Worm (Caenorhabditis elegans) whole organism, L4/young adult: ENCODE measurements around the gene F33G12.3.

Experiments
- W03F9.2 ChIP-seq: fragments of 150-350 bp; optimal IDR thresholded peaks from 2 replicates; lab custom pipeline; 2014; ENCODE audit warnings: missing biosample characterization, missing genetic modification characterization
- him-1 ChIP-seq: sonication (generic microtip); optimal IDR thresholded peaks from 2 replicates; lab custom pipeline; 2016; ENCODE audit warnings: missing genotype, missing genetic modification reagents, missing genetic modification characterization, missing compliant biosample characterization

DNA sequence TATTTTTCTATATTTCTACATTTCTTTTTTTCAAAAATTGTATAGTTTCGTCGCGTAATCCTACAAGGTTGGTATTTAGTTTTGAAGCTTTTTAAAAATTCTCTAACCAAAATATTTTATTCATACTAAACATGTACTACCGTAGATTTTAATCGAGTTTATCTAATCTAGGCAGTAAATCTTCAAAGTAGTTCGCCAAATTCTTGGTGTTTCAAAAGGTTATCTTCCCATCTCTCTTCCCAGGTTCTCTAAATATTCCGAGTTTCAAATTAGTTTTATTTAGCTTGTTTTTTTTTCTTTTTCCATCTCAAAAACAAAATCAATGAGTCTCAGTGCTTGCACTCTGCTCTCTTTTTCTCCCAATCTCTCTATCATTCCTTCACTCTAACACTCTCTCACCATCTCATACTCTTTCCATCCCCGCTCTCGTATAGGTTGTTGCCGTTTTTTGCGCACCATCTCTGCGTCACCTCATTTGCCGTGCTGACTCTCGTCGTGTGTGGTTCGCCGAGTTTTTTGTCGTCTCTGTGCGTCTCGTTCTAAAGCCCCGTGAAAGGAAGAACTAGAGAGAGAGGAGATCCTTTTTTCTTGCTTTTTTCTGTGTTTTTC lies 16.8 kb downstream of the F33G12.3 start:
- TF ChIP-seq him-1 (tag; lab: Kevin White, UChicago) (peak; percentile 12), W03F9.2 (peak; percentile 45)
